Worm (Caenorhabditis elegans) whole organism, L4/young adult: ENCODE measurements around the gene T16G12.10.

Experiments
- W03F9.2 ChIP-seq: fragments of 150-350 bp; optimal IDR thresholded peaks from 2 replicates; lab custom pipeline; 2014; ENCODE audit warnings: missing biosample characterization, missing genetic modification characterization
- dao-5 ChIP-seq: sonication (generic microtip); optimal IDR thresholded peaks from 2 replicates; lab custom pipeline; 2016; ENCODE audit warnings: missing genotype, missing genetic modification characterization, moderate library complexity, missing compliant biosample characterization
- him-1 ChIP-seq: sonication (generic microtip); optimal IDR thresholded peaks from 2 replicates; lab custom pipeline; 2016; ENCODE audit warnings: missing genotype, missing genetic modification reagents, missing genetic modification characterization, missing compliant biosample characterization

DNA sequence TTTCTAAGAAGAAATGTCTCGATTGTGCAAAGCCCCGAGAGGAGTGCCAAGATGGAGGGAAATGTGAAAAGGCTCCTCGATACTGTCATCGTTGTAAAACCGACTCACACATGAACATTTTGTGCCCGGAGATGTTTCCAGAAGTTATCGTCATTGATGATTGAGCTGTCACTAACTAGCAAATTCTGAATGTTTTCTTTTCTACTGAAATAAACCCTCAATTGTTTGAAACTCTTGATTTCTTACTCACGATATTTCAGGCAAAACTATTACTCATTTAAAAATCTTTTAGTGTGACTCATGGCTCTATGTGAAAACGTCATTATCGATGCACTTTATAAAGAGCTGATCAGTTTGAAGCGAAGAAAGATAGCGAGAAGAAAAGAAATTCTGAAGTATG, 29.2 kb upstream of the T16G12.10 start, which contains the start of gene T16H12.13:
- TF ChIP-seq W03F9.2 (no peak), dao-5 (tag; lab: Kevin White, UChicago) (no peak), him-1 (tag; lab: Kevin White, UChicago) (no peak)
